Worm (Caenorhabditis elegans) whole organism, L3 larva: Measurements from ENCODE around the gene Y45G5AM.6.

Source experiments
- ama-1 ChIP-seq: fragments of 150-350 bp; optimal IDR thresholded peaks from 2 replicates; lab custom pipeline; 2018
- ceh-16 ChIP-seq: sonication (generic microtip); optimal IDR thresholded peaks from 2 replicates; lab custom pipeline; 2017; ENCODE audit warnings: missing biosample characterization, missing genetic modification characterization
- elt-2 ChIP-seq: sonication (generic microtip); optimal IDR thresholded peaks from 2 replicates; lab custom pipeline; 2016; ENCODE audit warnings: missing genetic modification reagents, mild to moderate bottlenecking, missing genetic modification characterization, missing compliant biosample characterization
- hmg-11 ChIP-seq: sonication (generic microtip); optimal IDR thresholded peaks from 2 replicates; lab custom pipeline; 2016; ENCODE audit warnings: missing genetic modification characterization, missing compliant biosample characterization
- nhr-11 ChIP-seq: fragments of 150-350 bp; optimal IDR thresholded peaks from 2 replicates; lab custom pipeline; 2014; ENCODE audit warnings: missing biosample characterization, missing genetic modification characterization
- nhr-12 ChIP-seq: fragments of 150-350 bp; optimal IDR thresholded peaks from 2 replicates; lab custom pipeline; 2014; ENCODE audit warnings: missing biosample characterization, missing genetic modification characterization
- nhr-77 ChIP-seq: fragments of 150-350 bp; optimal IDR thresholded peaks from 2 replicates; lab custom pipeline; 2014; ENCODE audit warnings: missing biosample characterization, missing genetic modification characterization
- unc-39 ChIP-seq: sonication (generic microtip); optimal IDR thresholded peaks from 4 replicates; lab custom pipeline; 2017; ENCODE audit warnings: missing biosample characterization, missing genetic modification characterization
- unc-62 ChIP-seq: fragments of 150-350 bp; sonication (generic microtip); optimal IDR thresholded peaks from 4 replicates; lab custom pipeline; 2014; ENCODE audit warnings: missing biosample characterization, missing genetic modification reagents, missing genetic modification characterization
- ztf-11 ChIP-seq: fragments of 150-350 bp; optimal IDR thresholded peaks from 2 replicates; lab custom pipeline; 2014; ENCODE audit warnings: missing biosample characterization, missing genetic modification characterization

ce11 chrV:4175624-4176023, 23.5 kb upstream of the Y45G5AM.6 start, which contains the start of the genes coh-4 and pid-5:
- no peak for TF ChIP-seq unc-39 (tag; lab: Kevin White, UChicago)
- no peak for TF ChIP-seq nhr-11 (tag; lab: Kevin White, UChicago)
- no peak for TF ChIP-seq unc-62 (GFP tag; lab: Kevin White, UChicago)
- no peak for TF ChIP-seq ama-1
- no peak for TF ChIP-seq ceh-16 (tag; lab: Kevin White, UChicago)
- TF ChIP-seq elt-2 (tag; lab: Kevin White, UChicago): no peak
- TF ChIP-seq hmg-11: no peak
- no peak for TF ChIP-seq nhr-77 (tag; lab: Kevin White, UChicago)
- TF ChIP-seq nhr-12: no peak
- TF ChIP-seq ztf-11 (tag; lab: Kevin White, UChicago): no peak
